Worm (Caenorhabditis elegans): ENCODE data around the gene sec-5.

The sec-5 gene

ce11 chrII:9145961-9146360 is 31.0 kb downstream of the sec-5 start, which contains the start of gene W07A12.4:
TSS of gene W07A12.4 (plus strand) at chrII:9146261.
- no peak for TF ChIP-seq hlh-15 (tag; optimal IDR thresholded peaks at IDR 0.05)
- TF ChIP-seq ahr-1 (tag; optimal IDR thresholded peaks at IDR 0.05) = no peak

- TF ChIP-seq tbx-7 (tag; optimal IDR thresholded peaks at IDR 0.05) = no peak
- TF ChIP-seq ceh-24 (tag; optimal IDR thresholded peaks at IDR 0.05) = no peak
- TF ChIP-seq pag-3 (tag; optimal IDR thresholded peaks at IDR 0.05; ENCODE audit: borderline replicate concordance) = no peak
- TF ChIP-seq ceh-30 (tag; optimal IDR thresholded peaks at IDR 0.05) = no peak
- no peak for TF ChIP-seq elt-4 (tag; optimal IDR thresholded peaks at IDR 0.05)
- no peak for TF ChIP-seq K02D7.2 (tag; optimal IDR thresholded peaks at IDR 0.05)
- TF ChIP-seq sdc-2 (tag; optimal IDR thresholded peaks at IDR 0.05) = no peak
- TF ChIP-seq fkh-6 (tag; optimal IDR thresholded peaks at IDR 0.05) = no peak
- no peak for TF ChIP-seq unc-42 (tag; optimal IDR thresholded peaks at IDR 0.05)
- no peak for TF ChIP-seq nfya-1 (tag; optimal IDR thresholded peaks at IDR 0.05)
- no peak for TF ChIP-seq pha-2 (tag; optimal IDR thresholded peaks at IDR 0.05)
- TF ChIP-seq tbx-2 (tag; optimal IDR thresholded peaks at IDR 0.05) = no peak
- no peak for TF ChIP-seq pros-1 (tag; optimal IDR thresholded peaks at IDR 0.05)
- no peak for TF ChIP-seq nhr-11 (tag; optimal IDR thresholded peaks at IDR 0.05)
- no peak for TF ChIP-seq ahr-1 (tag; optimal IDR thresholded peaks at IDR 0.05)
- no peak for TF ChIP-seq ceh-2 (tag; optimal IDR thresholded peaks at IDR 0.05)
- TF ChIP-seq pha-4 (tag; optimal IDR thresholded peaks at IDR 0.05) = no peak
These were observed 32.6 kb downstream of the sec-5 start for ce11 chrII:9144366-9144765.

ce11 chrII:9143795-9144194 is 33.2 kb downstream of the sec-5 start:
- TF ChIP-seq ceh-22 (tag; optimal IDR thresholded peaks at IDR 0.05) (no peak), dmd-4 (tag; optimal IDR thresholded peaks at IDR 0.05; ENCODE audit: borderline replicate concordance) (no peak), pqm-1 (tag; optimal IDR thresholded peaks at IDR 0.05) (no peak), sox-2 (GFP tag; IDR thresholded peaks at IDR 0.05) (no peak), unc-3 (GFP tag; conservative IDR thresholded peaks at IDR 0.05) (no peak), unc-3 (tag; optimal IDR thresholded peaks at IDR 0.05) (no peak), T23F11.4 (GFP tag; optimal IDR thresholded peaks at IDR 0.05) (no peak), tbx-7 (tag; optimal IDR thresholded peaks at IDR 0.05) (no peak)

ce11 chrII:9141110-9141509 is 35.8 kb downstream of the sec-5 start:
- TF ChIP-seq pros-1 (tag; optimal IDR thresholded peaks at IDR 0.05) (no peak), fkh-6 (tag; optimal IDR thresholded peaks at IDR 0.05) (no peak), ceh-19 (GFP tag; optimal IDR thresholded peaks at IDR 0.05) (no peak), ztf-16 (tag; optimal IDR thresholded peaks at IDR 0.05) (no peak), che-1 (tag; optimal IDR thresholded peaks at IDR 0.05) (no peak), ceh-2 (tag; optimal IDR thresholded peaks at IDR 0.05) (no peak), dmd-4 (tag; optimal IDR thresholded peaks at IDR 0.05; ENCODE audit: borderline replicate concordance) (no peak), lin-11 (tag; optimal IDR thresholded peaks at IDR 0.05) (no peak), F13H6.1 (tag; optimal IDR thresholded peaks at IDR 0.05) (no peak)

- no peak for TF ChIP-seq pqm-1 (tag; optimal IDR thresholded peaks at IDR 0.05)
- no peak for TF ChIP-seq gmeb-2 (tag; optimal IDR thresholded peaks at IDR 0.05)
- TF ChIP-seq pros-1 (tag; optimal IDR thresholded peaks at IDR 0.05) = no peak
These were observed 37.7 kb downstream of the sec-5 start, which contains the start of gene Y9C2UA.1 for ce11 chrII:9139172-9139700. TSS of gene Y9C2UA.1 (plus strand) at chrII:9139650.

ce11 chrII:9137803-9138202 is 39.1 kb downstream of the sec-5 start, which contains the start of gene C16D2.3:
TSS of gene C16D2.3 (plus strand) at chrII:9138103.
- no peak for TF ChIP-seq ref-2 (tag; optimal IDR thresholded peaks at IDR 0.05)
- TF ChIP-seq npax-4 (tag; optimal IDR thresholded peaks at IDR 0.05) = no peak
- no peak for TF ChIP-seq unc-3 (GFP tag; conservative IDR thresholded peaks at IDR 0.05)
- no peak for TF ChIP-seq unc-3 (tag; optimal IDR thresholded peaks at IDR 0.05)

Data from whole organism, late embryonic.